Worm (Caenorhabditis elegans): ENCODE measurements around the gene F44E5.15.

ce11 chrII:11725615-11726014 is 46.8 kb upstream of the F44E5.15 start:
- no peak for TF ChIP-seq nhr-23 (tag; optimal IDR thresholded peaks at IDR 0.05)
- TF ChIP-seq lsy-2 (tag; optimal IDR thresholded peaks at IDR 0.05), result no peak
- no peak for TF ChIP-seq nhr-11 (tag; optimal IDR thresholded peaks at IDR 0.05)
- TF ChIP-seq mdl-1 (tag; optimal IDR thresholded peaks at IDR 0.05), result no peak
- TF ChIP-seq snpc-4 (tag; optimal IDR thresholded peaks at IDR 0.05), result no peak
- TF ChIP-seq lin-11 (tag; optimal IDR thresholded peaks at IDR 0.05), result no peak
